Worm (Caenorhabditis elegans) whole organism, early embryonic: ENCODE measurements around the gene D1086.2.

Experiments
- B0310.2 ChIP-seq: sonication (generic microtip); optimal IDR thresholded peaks from 2 replicates; lab custom pipeline; 2016; ENCODE audit warnings: mild to moderate bottlenecking, missing genetic modification characterization, missing compliant biosample characterization
- F13C5.2 ChIP-seq: sonication (generic microtip); optimal IDR thresholded peaks from 2 replicates; lab custom pipeline; 2017; ENCODE audit warnings: mild to moderate bottlenecking, missing genetic modification characterization, inconsistent platforms, missing compliant biosample characterization
- aly-1 ChIP-seq: sonication (generic microtip); optimal IDR thresholded peaks from 2 replicates; lab custom pipeline; 2016; ENCODE audit warnings: missing genetic modification characterization, missing compliant biosample characterization
- ama-1 ChIP-seq: fragments of 150-350 bp; optimal IDR thresholded peaks from 2 replicates; lab custom pipeline; 2014
- ceh-13 ChIP-seq: fragments of 200-800 bp; sonication (Bioruptor generic); optimal IDR thresholded peaks from 2 replicates; lab custom pipeline; 2018; ENCODE audit warnings: mild to moderate bottlenecking, missing genetic modification characterization, missing compliant biosample characterization
- ceh-36 ChIP-seq: sonication (generic microtip); optimal IDR thresholded peaks from 2 replicates; lab custom pipeline; 2016; ENCODE audit warnings: missing genetic modification characterization, inconsistent platforms, missing compliant biosample characterization
- ets-7 ChIP-seq: sonication (generic microtip); optimal IDR thresholded peaks from 2 replicates; lab custom pipeline; 2016; ENCODE audit warnings: missing genotype, missing genetic modification characterization, missing compliant biosample characterization
- flt-1 ChIP-seq: fragments of 200-800 bp; sonication (Bioruptor generic); IDR thresholded peaks from 2 replicates; pipeline ENCODE4 v1.3.6; 2022; ENCODE audit warnings: missing genetic modification characterization, missing compliant biosample characterization
- hnd-1 ChIP-seq: sonication (generic microtip); optimal IDR thresholded peaks from 2 replicates; lab custom pipeline; 2016; ENCODE audit warnings: missing genetic modification characterization, missing compliant biosample characterization
- scrt-1 ChIP-seq: fragments of 200-800 bp; sonication (Bioruptor generic); IDR thresholded peaks from 2 replicates; pipeline ENCODE4 v1.3.6; 2022; ENCODE audit warnings: missing genetic modification characterization, missing compliant biosample characterization
- tbx-11 ChIP-seq: fragments of 200-800 bp; sonication (Bioruptor generic); IDR thresholded peaks from 2 replicates; pipeline ENCODE4 v1.3.6; 2022; ENCODE audit warnings: missing genetic modification characterization, missing compliant biosample characterization
- tbx-37 ChIP-seq: fragments of 200-800 bp; sonication (Bioruptor generic); conservative IDR thresholded peaks from 2 replicates; pipeline ENCODE4 v1.3.6; 2022; ENCODE audit warnings: missing genetic modification reagents, missing genetic modification characterization, missing compliant biosample characterization

- TF ChIP-seq ama-1 (lab: Kevin White, UChicago) (no peak), flt-1 (no peak), F13C5.2 (no peak), ceh-36 (tag; lab: Kevin White, UChicago) (no peak), ceh-13 (GFP tag; lab: Kevin White, UChicago) (no peak), ets-7 (tag; lab: Kevin White, UChicago) (no peak), B0310.2 (no peak), aly-1 (tag; lab: Kevin White, UChicago) (no peak), tbx-11 (GFP tag; lab: Robert Waterston, UW) (no peak), tbx-37 (GFP tag; lab: Robert Waterston, UW) (no peak), hnd-1 (tag; lab: Kevin White, UChicago) (no peak), scrt-1 (GFP tag; lab: Robert Waterston, UW) (no peak)
Observed at ce11 chrV:14107511-14107910, 9.0 kb upstream of the D1086.2 start, which contains the start of gene H39E23.3.
